Worm (Caenorhabditis elegans): Measurements from ENCODE around the gene bre-2.

Gene bre-2

DNA sequence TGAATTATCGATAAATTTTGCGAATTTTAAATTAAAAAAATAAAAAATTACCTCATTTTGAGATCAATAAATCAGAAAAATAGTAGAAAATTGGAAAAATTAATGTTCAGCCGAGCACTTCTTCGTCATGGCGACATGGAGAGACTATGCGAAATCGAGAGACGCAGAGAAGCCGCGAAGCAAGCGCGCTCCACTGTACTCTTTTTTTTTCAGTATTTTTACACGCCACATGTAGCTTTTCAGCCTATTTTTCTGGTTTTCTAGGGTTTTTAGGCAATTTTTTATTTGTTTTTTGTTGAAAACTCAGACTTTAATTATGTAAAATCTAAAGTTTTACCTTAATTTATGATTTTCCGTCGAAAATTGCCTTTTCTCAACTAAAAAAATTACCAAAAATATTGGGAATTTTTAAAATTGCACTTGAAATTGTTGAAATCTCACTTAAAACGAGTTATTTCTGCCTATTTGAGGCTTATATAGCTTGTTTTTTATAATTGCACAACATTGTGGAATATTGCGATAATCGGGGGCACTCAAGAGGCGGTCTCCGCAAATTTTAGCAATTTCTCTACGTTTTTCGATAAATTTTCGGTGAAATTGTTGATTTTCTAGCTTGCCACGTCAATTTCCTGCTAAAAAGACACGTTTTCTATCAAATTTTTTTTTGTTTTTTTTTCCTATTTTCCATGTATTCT, 13.4 kb upstream of the bre-2 start, which contains the start of gene Y39E4B.10:
Y39E4B.10 (minus strand) TSS at position 162 of the 695 bp plus-strand sequence.
- no peak for TF ChIP-seq ztf-29 (GFP tag; IDR thresholded peaks at IDR 0.05)
- no peak for TF ChIP-seq ztf-23 (GFP tag; IDR thresholded peaks at IDR 0.05)
- TF ChIP-seq flt-1 (GFP tag; IDR thresholded peaks at IDR 0.05), result no peak
- TF ChIP-seq cog-1 (tag; optimal IDR thresholded peaks at IDR 0.05), result no peak
- TF ChIP-seq med-1 (GFP tag; optimal IDR thresholded peaks at IDR 0.05; ENCODE audit: insufficient read depth), result no peak
- no peak for TF ChIP-seq tab-1 (GFP tag; IDR thresholded peaks at IDR 0.05)
- TF ChIP-seq ref-1 (GFP tag; conservative IDR thresholded peaks at IDR 0.05), result no peak
- TF ChIP-seq klf-2 (GFP tag; conservative IDR thresholded peaks at IDR 0.05), result no peak
- TF ChIP-seq T22C8.4 (GFP tag; IDR thresholded peaks at IDR 0.05), result no peak

ce11 chrIII:13151765-13152164, 12.3 kb upstream of the bre-2 start:
- no peak for TF ChIP-seq flt-1 (GFP tag; IDR thresholded peaks at IDR 0.05)
- no peak for TF ChIP-seq T22C8.4 (GFP tag; IDR thresholded peaks at IDR 0.05)
- no peak for TF ChIP-seq ztf-23 (GFP tag; IDR thresholded peaks at IDR 0.05)
- no peak for TF ChIP-seq med-1 (GFP tag; optimal IDR thresholded peaks at IDR 0.05; ENCODE audit: insufficient read depth)
- no peak for TF ChIP-seq ztf-29 (GFP tag; IDR thresholded peaks at IDR 0.05)
- TF ChIP-seq ref-1 (GFP tag; conservative IDR thresholded peaks at IDR 0.05), result no peak
- no peak for TF ChIP-seq cog-1 (tag; optimal IDR thresholded peaks at IDR 0.05)
- TF ChIP-seq tab-1 (GFP tag; IDR thresholded peaks at IDR 0.05), result no peak
- no peak for TF ChIP-seq klf-2 (GFP tag; conservative IDR thresholded peaks at IDR 0.05)

ce11 chrIII:13131220-13131619, 8.2 kb downstream of the bre-2 start:
- TF ChIP-seq med-1 (GFP tag; optimal IDR thresholded peaks at IDR 0.05; ENCODE audit: insufficient read depth), result no peak
- no peak for TF ChIP-seq flt-1 (GFP tag; IDR thresholded peaks at IDR 0.05)
- no peak for TF ChIP-seq klf-2 (GFP tag; conservative IDR thresholded peaks at IDR 0.05)
- TF ChIP-seq cog-1 (tag; optimal IDR thresholded peaks at IDR 0.05), result no peak

- TF ChIP-seq flt-1 (GFP tag; IDR thresholded peaks at IDR 0.05) (no peak), ref-1 (GFP tag; conservative IDR thresholded peaks at IDR 0.05) (no peak), T22C8.4 (GFP tag; IDR thresholded peaks at IDR 0.05) (no peak), ztf-29 (GFP tag; IDR thresholded peaks at IDR 0.05) (no peak), ztf-23 (GFP tag; IDR thresholded peaks at IDR 0.05) (no peak)
These were observed 12.3 kb downstream of the bre-2 start for ce11 chrIII:13127157-13127556.

DNA sequence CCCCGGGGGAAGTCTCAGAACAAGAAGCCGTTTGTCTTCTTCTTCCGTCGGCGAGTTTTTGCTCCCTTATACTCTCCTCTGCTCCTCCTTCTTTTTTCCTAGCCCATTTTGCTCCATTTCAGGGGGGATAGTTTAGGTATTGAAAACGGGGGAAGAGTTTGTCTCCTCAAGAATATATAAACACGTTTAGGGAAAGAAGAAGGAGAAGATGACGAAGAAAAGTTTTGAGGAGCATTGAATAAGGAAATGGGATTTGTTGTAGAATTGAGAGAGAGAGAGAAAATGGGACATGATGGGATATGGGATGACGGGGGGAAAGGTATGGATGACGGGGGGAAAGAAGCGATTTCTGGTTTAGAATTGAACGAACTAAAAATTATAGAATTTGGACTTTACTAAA, 16.0 kb downstream of the bre-2 start:
- no peak for TF ChIP-seq cog-1 (tag; optimal IDR thresholded peaks at IDR 0.05)
- no peak for TF ChIP-seq tab-1 (GFP tag; IDR thresholded peaks at IDR 0.05)
- TF ChIP-seq med-1 (GFP tag; optimal IDR thresholded peaks at IDR 0.05; ENCODE audit: insufficient read depth), result no peak
- TF ChIP-seq flt-1 (GFP tag; IDR thresholded peaks at IDR 0.05), result no peak
- no peak for TF ChIP-seq ztf-23 (GFP tag; IDR thresholded peaks at IDR 0.05)
- TF ChIP-seq T22C8.4 (GFP tag; IDR thresholded peaks at IDR 0.05), result no peak
- no peak for TF ChIP-seq klf-2 (GFP tag; conservative IDR thresholded peaks at IDR 0.05)
- TF ChIP-seq ztf-29 (GFP tag; IDR thresholded peaks at IDR 0.05), result no peak
- TF ChIP-seq ref-1 (GFP tag; conservative IDR thresholded peaks at IDR 0.05), result no peak

- TF ChIP-seq ztf-23 (GFP tag; IDR thresholded peaks at IDR 0.05) (no peak), tab-1 (GFP tag; IDR thresholded peaks at IDR 0.05) (no peak), T22C8.4 (GFP tag; IDR thresholded peaks at IDR 0.05) (no peak), med-1 (GFP tag; optimal IDR thresholded peaks at IDR 0.05; ENCODE audit: insufficient read depth) (no peak), ztf-29 (GFP tag; IDR thresholded peaks at IDR 0.05) (no peak), cog-1 (tag; optimal IDR thresholded peaks at IDR 0.05) (no peak), flt-1 (GFP tag; IDR thresholded peaks at IDR 0.05) (no peak), ref-1 (GFP tag; conservative IDR thresholded peaks at IDR 0.05) (no peak), klf-2 (GFP tag; conservative IDR thresholded peaks at IDR 0.05) (no peak)
These were observed 19.9 kb downstream of the bre-2 start, which contains the start of gene zig-8 for ce11 chrIII:13119520-13119919. TSS of gene zig-8 (plus strand) at chrIII:13119820.

DNA sequence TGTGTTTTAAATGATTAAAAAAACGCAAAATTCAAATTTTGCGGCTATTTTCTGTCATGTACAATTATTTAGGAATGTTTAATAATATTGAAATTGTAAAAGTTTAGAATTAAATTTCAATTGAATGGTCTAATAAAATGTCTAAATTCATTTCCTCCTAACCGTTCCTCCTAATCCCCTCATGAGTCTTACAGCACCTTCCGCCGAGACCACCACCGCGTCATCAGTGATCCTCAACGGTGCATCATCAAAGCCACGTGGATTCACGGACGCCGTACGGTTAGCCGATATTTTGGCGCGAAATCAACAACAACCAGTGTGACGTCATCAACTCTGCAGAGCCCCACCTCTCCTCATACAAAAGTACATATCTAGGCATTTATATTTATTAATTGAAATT, 21.0 kb downstream of the bre-2 start:
- TF ChIP-seq ztf-23 (GFP tag; IDR thresholded peaks at IDR 0.05) (no peak), tab-1 (GFP tag; IDR thresholded peaks at IDR 0.05) (no peak), flt-1 (GFP tag; IDR thresholded peaks at IDR 0.05) (no peak), cog-1 (tag; optimal IDR thresholded peaks at IDR 0.05) (no peak), med-1 (GFP tag; optimal IDR thresholded peaks at IDR 0.05; ENCODE audit: insufficient read depth) (no peak), klf-2 (GFP tag; conservative IDR thresholded peaks at IDR 0.05) (no peak), ref-1 (GFP tag; conservative IDR thresholded peaks at IDR 0.05) (no peak), T22C8.4 (GFP tag; IDR thresholded peaks at IDR 0.05) (no peak), ztf-29 (GFP tag; IDR thresholded peaks at IDR 0.05) (no peak)

DNA sequence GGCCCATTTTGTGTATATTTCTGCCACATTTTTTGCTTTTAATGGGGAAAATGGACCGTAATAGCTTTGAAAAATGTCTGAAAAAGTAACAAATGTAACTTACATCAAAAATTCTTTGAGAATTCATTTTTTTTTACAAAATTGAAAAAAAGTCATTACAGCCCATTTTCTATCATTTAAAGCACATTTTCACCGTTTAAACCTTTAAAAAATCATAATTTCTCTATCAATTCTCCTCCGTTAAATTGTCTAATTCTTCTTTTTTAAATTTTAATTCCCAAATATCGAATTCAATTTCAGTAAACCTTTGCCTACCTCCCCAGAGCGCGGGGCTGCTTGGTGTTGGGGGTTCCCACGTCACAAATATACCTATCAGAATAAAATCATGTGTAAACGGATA, 32.1 kb downstream of the bre-2 start, which contains the start of gene dhhc-8:
dhhc-8 (plus strand) TSS at position 301 of the 400 bp plus-strand sequence.
- TF ChIP-seq T22C8.4 (GFP tag; IDR thresholded peaks at IDR 0.05), result no peak
- no peak for TF ChIP-seq flt-1 (GFP tag; IDR thresholded peaks at IDR 0.05)
- TF ChIP-seq ztf-29 (GFP tag; IDR thresholded peaks at IDR 0.05), result no peak
- no peak for TF ChIP-seq klf-2 (GFP tag; conservative IDR thresholded peaks at IDR 0.05)
- no peak for TF ChIP-seq cog-1 (tag; optimal IDR thresholded peaks at IDR 0.05)
- no peak for TF ChIP-seq tab-1 (GFP tag; IDR thresholded peaks at IDR 0.05)
- no peak for TF ChIP-seq ref-1 (GFP tag; conservative IDR thresholded peaks at IDR 0.05)
- no peak for TF ChIP-seq ztf-23 (GFP tag; IDR thresholded peaks at IDR 0.05)
- TF ChIP-seq med-1 (GFP tag; optimal IDR thresholded peaks at IDR 0.05; ENCODE audit: insufficient read depth), result no peak

DNA sequence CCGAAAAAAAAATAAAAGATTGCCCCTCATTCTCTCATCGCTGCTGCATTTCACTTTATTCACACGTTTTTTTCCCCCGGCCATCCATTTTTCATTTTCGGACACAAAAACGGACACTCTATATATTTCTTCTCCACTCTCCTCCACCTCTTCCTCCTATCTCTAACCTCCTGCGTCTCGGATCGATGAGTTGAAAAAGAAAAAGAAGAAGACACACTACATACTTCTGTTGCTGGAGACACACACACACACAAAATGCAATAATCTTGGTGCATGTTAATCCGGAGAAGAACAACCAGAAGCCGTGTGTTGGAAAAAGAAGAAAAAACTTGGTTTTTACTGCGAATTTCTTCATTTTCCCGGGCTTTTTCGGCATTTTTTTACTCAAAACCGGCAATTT, 33.5 kb downstream of the bre-2 start:
- TF ChIP-seq T22C8.4 (GFP tag; IDR thresholded peaks at IDR 0.05) (no peak), tab-1 (GFP tag; IDR thresholded peaks at IDR 0.05) (no peak), flt-1 (GFP tag; IDR thresholded peaks at IDR 0.05) (0 out of 2 replicates have a peak, but pooled peaks have one; percentile 18), med-1 (GFP tag; optimal IDR thresholded peaks at IDR 0.05; ENCODE audit: insufficient read depth) (no peak), ztf-29 (GFP tag; IDR thresholded peaks at IDR 0.05) (no peak), ref-1 (GFP tag; conservative IDR thresholded peaks at IDR 0.05) (no peak), ztf-23 (GFP tag; IDR thresholded peaks at IDR 0.05) (no peak), klf-2 (GFP tag; conservative IDR thresholded peaks at IDR 0.05) (no peak), cog-1 (tag; optimal IDR thresholded peaks at IDR 0.05) (peak; percentile 21)
